Fruit fly (Drosophila melanogaster) S2 (cell line): ENCODE data around the gene Nepl4.

Experiments
- CG8478 ChIP-seq: fragments of >200 bp; optimal IDR thresholded peaks from 2 replicates; lab custom pipeline; 2018
- CTCF ChIP-seq, 2 experiments: fragments of >200 bp; optimal IDR thresholded peaks; 2 replicates each; lab custom pipeline; 2018

DNA sequence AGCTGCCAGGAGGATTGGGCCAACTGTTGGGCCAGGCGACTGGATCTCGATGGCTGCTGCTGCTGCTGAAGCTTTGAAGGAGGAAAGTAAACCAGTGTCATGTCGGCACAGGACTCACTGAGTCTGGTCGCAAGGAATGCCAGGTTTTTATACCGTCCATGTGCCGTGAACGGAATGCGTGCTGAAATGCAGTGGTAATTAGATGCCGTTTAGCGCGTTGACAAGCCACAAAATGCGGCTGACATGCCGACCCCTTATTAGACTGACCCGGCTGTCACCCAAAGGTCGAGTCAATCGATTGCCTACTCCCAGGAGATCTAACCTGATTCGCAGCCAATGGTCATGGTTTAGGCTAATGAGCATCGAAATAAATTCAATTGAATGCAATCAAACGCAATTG, 13.5 kb upstream of the Nepl4 start, which contains the start of gene ppk7:
- no peak for TF ChIP-seq CG8478 (lab: Kevin White, UChicago)
- no peak for TF ChIP-seq CTCF (optimal IDR thresholded peaks at IDR 0.05; lab: Kevin White, UChicago)
